Worm (Caenorhabditis elegans) whole organism, L2 larva: ENCODE measurements around the gene K09E2.2.

Source experiments
- blmp-1 ChIP-seq: sonication (generic microtip); optimal IDR thresholded peaks from 2 replicates; lab custom pipeline; 2017; ENCODE audit warnings: missing genetic modification characterization, mild to moderate bottlenecking, missing compliant biosample characterization, antibody characterized with exemption, moderate library complexity; ENCODE audit not compliant: insufficient read depth
- lsy-2 ChIP-seq, 2 experiments: fragments of 150-350 bp in 1 of 2; sonication (generic microtip) in 1 of 2; optimal IDR thresholded peaks; 2 replicates each; lab custom pipeline; 2014 to 2017; ENCODE audit warnings: missing biosample characterization in 2 of 2, missing genetic modification characterization in 2 of 2
- nhr-23 ChIP-seq: fragments of 150-350 bp; optimal IDR thresholded peaks from 2 replicates; lab custom pipeline; 2014; ENCODE audit warnings: missing biosample characterization, missing genetic modification reagents, missing genetic modification characterization
- nhr-237 ChIP-seq: fragments of 150-350 bp; optimal IDR thresholded peaks from 2 replicates; lab custom pipeline; 2014; ENCODE audit warnings: missing biosample characterization, missing genetic modification characterization
- nhr-25 ChIP-seq: fragments of 150-350 bp; sonication (generic microtip); optimal IDR thresholded peaks from 3 replicates; lab custom pipeline; 2014; ENCODE audit warnings: missing biosample characterization, missing genetic modification characterization

DNA sequence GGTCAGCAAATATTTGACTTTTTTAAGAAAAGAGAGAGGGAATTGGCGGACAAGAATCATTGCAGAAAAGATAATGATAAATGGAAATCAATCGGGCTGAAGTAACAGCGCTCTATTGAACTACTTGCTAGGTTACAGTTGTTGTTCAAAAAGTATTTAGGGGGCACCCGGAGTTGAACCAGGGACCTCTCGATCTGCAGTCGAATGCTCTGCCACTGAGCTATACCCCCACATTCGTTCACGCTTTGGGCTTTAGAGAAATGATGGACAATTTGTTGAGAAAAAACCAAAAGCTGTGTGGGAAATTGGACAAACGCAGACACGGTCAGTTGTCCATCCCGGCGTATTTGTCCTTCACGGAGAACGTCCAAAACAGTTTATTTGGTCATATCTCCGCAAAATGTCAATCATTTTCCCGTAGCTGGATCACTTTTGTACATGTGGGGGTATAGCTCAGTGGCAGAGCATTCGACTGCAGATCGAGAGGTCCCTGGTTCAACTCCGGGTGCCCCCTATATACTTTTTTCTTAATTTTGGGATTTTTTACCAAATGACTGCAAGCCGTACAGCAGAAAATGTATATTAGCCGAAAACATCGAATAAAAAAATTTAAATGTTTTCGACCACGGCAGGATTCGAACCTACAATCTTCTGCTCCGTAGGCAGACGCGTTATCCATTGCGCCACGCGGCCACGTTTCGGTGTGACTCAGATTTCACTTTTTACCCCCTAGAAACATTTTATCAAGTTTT is 48.8 kb upstream of the K09E2.2 start:
- TF ChIP-seq nhr-25 (tag; lab: Kevin White, UChicago) (no peak), blmp-1 (tag; lab: Kevin White, UChicago) (no peak), nhr-23 (tag; lab: Kevin White, UChicago) (no peak), nhr-237 (tag; lab: Kevin White, UChicago) (no peak), lsy-2 (tag; optimal IDR thresholded peaks at IDR 0.05; lab: Kevin White, UChicago) (no peak)
